Worm (Caenorhabditis elegans): ENCODE data around the gene grl-17.

DNA sequence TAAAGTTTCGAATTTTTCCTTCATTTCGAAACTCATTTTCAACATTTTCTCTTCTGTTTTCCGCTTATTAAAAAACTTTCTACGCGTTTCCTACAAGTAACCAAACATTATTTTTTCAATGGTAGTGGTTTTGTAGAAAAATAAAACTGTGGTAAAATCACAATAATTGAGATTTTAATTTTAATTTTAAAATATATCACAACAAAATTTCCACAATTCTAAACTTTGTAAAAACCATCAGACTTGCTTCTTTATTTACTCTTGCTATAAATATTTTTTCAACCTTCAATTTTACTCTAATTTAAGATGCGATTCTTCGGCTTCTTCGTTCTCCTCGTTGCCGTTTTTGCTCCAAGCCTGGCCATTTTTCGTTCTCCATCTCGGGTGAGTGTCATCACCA lies 24.2 kb upstream of the grl-17 start, which contains the start of gene F53F4.17:
- TF ChIP-seq pes-1 (GFP tag; IDR thresholded peaks at IDR 0.05) (no peak), ets-7 (tag; optimal IDR thresholded peaks at IDR 0.05) (no peak), B0310.2 (tag; optimal IDR thresholded peaks at IDR 0.05) (no peak), tbx-11 (GFP tag; IDR thresholded peaks at IDR 0.05) (no peak)
